In the genomic region with DNA sequence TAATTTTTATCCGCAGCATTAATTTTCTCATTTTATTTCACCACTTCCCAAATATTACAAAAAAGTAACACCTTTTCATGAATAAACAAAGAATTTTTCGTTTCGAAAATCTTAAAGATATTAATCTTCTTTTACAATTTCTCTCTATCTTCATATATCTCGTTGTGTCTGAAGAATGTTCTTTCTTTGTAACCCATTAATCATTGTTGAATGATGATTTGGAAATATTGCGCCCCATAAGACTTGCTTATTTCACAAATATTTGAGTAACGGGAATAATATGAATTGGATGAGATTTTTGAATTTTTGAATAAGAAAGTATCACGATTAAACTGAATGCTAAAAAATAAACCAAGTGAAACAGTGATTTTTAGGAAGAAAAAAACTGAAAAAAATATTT, we compare ENCODE assay signal across 6 worm cellular contexts.
A peak's percentile ranks its signal among the peaks of the same experiment; 100 is the strongest.
TF ChIP-seq lines count a peak whose summit lies in the region.

No protein-coding gene starts in this region.

TF ChIP-seq in whole organism, L1 larva, 84 proteins besides CTCF, POLR2A, EP300 and RAD21:
- TF ChIP-seq lin-35 (GFP tag; optimal IDR thresholded peaks at IDR 0.05; lab: Kevin White, UChicago) (no peak), lin-39 (tag; optimal IDR thresholded peaks at IDR 0.05; lab: Kevin White, UChicago) (peak; percentile 55), F16B12.6 (tag; optimal IDR thresholded peaks at IDR 0.05; lab: Kevin White, UChicago) (no peak), fkh-4 (tag; optimal IDR thresholded peaks at IDR 0.05; lab: Kevin White, UChicago; ENCODE audit: borderline replicate concordance) (no peak), nhr-12 (tag; optimal IDR thresholded peaks at IDR 0.05; lab: Kevin White, UChicago) (no peak), mab-9 (GFP tag; IDR thresholded peaks at IDR 0.05; lab: Robert Waterston, UW) (no peak), ceh-82 (tag; optimal IDR thresholded peaks at IDR 0.05; lab: Kevin White, UChicago) (no peak), blmp-1 (tag; optimal IDR thresholded peaks at IDR 0.05; lab: Kevin White, UChicago) (peak; percentile 41), irx-1 (tag; optimal IDR thresholded peaks at IDR 0.05; lab: Kevin White, UChicago) (peak; percentile 37), nhr-85 (tag; lab: Kevin White, UChicago) (peak; percentile 79)

TF ChIP-seq in whole organism, L2 larva, 48 proteins besides CTCF, POLR2A, EP300 and RAD21:
- TF ChIP-seq nhr-25 (tag; optimal IDR thresholded peaks at IDR 0.05; lab: Kevin White, UChicago) (peak; percentile 46), Y55F3AM.14 (GFP tag; optimal IDR thresholded peaks at IDR 0.05; lab: Kevin White, UChicago) (no peak), nhr-237 (tag; optimal IDR thresholded peaks at IDR 0.05; lab: Kevin White, UChicago) (no peak), mab-5 (tag; optimal IDR thresholded peaks at IDR 0.05; lab: Kevin White, UChicago) (peak; percentile 77)

TF ChIP-seq in whole organism, L3 larva, 47 proteins besides CTCF, POLR2A, EP300 and RAD21:
- TF ChIP-seq egl-27 (tag; optimal IDR thresholded peaks at IDR 0.05; lab: Kevin White, UChicago), result no peak
- TF ChIP-seq elt-1 (tag; optimal IDR thresholded peaks at IDR 0.05; lab: Kevin White, UChicago), result peak; percentile 62

TF ChIP-seq in whole organism, L4 larva, 104 proteins besides CTCF, POLR2A, EP300 and RAD21:
- TF ChIP-seq aha-1 (tag; lab: Kevin White, UChicago), result peak; percentile 31
- TF ChIP-seq snpc-4 (tag; optimal IDR thresholded peaks at IDR 0.05; lab: Kevin White, UChicago), result no peak
- no peak for TF ChIP-seq hif-1 (tag; optimal IDR thresholded peaks at IDR 0.05; lab: Kevin White, UChicago)
- no peak for TF ChIP-seq daf-19 (GFP tag; conservative IDR thresholded peaks at IDR 0.05; lab: Robert Waterston, UW)
- no peak for TF ChIP-seq ZK337.2 (GFP tag; IDR thresholded peaks at IDR 0.05; lab: Robert Waterston, UW)
- no peak for TF ChIP-seq tag-97 (GFP tag; IDR thresholded peaks at IDR 0.05; lab: Robert Waterston, UW)
- no peak for TF ChIP-seq ztf-7 (tag; optimal IDR thresholded peaks at IDR 0.05; lab: Kevin White, UChicago)
- TF ChIP-seq dmd-9 (GFP tag; IDR thresholded peaks at IDR 0.05; lab: Robert Waterston, UW), result no peak
- TF ChIP-seq egl-43 (GFP tag; IDR thresholded peaks at IDR 0.05; lab: Robert Waterston, UW), result no peak
TF ChIP-seq in whole organism, L4 larva: peak in this region for 1.

TF ChIP-seq in whole organism, late embryonic, 69 proteins besides CTCF, POLR2A, EP300 and RAD21:
- no peak for TF ChIP-seq K02D7.2 (tag; optimal IDR thresholded peaks at IDR 0.05; lab: Kevin White, UChicago)
- TF ChIP-seq unc-55 (GFP tag; optimal IDR thresholded peaks at IDR 0.05; lab: Kevin White, UChicago), result peak; percentile 61

TF ChIP-seq in whole organism, mixed stage, embryonic, 35 proteins besides CTCF, POLR2A, EP300 and RAD21:
- TF ChIP-seq mab-5 (tag; optimal IDR thresholded peaks at IDR 0.05; lab: Kevin White, UChicago) (peak; percentile 66), bed-3 (GFP tag; optimal IDR thresholded peaks at IDR 0.05; lab: Kevin White, UChicago) (no peak), unc-62 (GFP tag; optimal IDR thresholded peaks at IDR 0.05; lab: Kevin White, UChicago) (peak; percentile 84)
